Worm (Caenorhabditis elegans): ENCODE results near the gene K12D12.5.

The K12D12.5 gene

DNA sequence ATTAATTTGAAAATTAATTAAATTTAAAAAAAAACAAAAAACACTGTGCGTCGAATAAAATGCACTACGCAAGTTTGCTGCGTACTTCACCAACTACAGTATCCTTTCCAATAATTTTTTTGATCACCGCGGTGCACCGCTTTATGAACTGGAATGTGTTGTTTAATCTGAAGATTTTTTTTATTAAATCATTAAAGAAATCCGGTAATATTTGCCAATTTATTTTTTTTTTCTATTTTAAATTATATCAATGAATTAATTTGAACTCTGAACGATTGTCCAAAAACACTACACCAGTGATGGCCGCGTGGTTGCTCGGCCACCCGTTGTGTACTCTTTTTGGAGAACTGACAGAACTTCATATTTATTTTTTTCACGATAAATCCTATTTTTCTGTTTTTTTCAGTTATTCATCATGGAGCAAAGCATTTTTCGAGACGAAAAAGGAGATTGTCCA lies at the start of gene K12D12.5:
Gene K12D12.5, plus strand, starts transcription at position 407 of the 457 bp plus-strand sequence.
- TF ChIP-seq unc-86 (tag; optimal IDR thresholded peaks at IDR 0.05) (no peak), nhr-12 (tag; optimal IDR thresholded peaks at IDR 0.05) (no peak), lin-15B (tag; optimal IDR thresholded peaks at IDR 0.05) (no peak), efl-1 (optimal IDR thresholded peaks at IDR 0.05) (peak in 1 of 2 experiments; percentile 61), efl-1 (GFP tag; optimal IDR thresholded peaks at IDR 0.05 in 1 of 2) (no peak), egl-27 (tag; optimal IDR thresholded peaks at IDR 0.05) (no peak), vab-15 (tag; optimal IDR thresholded peaks at IDR 0.05) (no peak), nhr-84 (tag; optimal IDR thresholded peaks at IDR 0.05) (no peak), elt-3 (tag; optimal IDR thresholded peaks at IDR 0.05) (no peak)

- TF ChIP-seq fos-1 (tag; optimal IDR thresholded peaks at IDR 0.05) = no peak
- TF ChIP-seq tbx-2 (tag; optimal IDR thresholded peaks at IDR 0.05) = no peak
- no peak for TF ChIP-seq hlh-17 (GFP tag; optimal IDR thresholded peaks at IDR 0.05; ENCODE audit: borderline replicate concordance)
- no peak for TF ChIP-seq pqm-1 (tag; optimal IDR thresholded peaks at IDR 0.05)
- TF ChIP-seq aha-1 (tag; optimal IDR thresholded peaks at IDR 0.05) = no peak
- TF ChIP-seq egl-27 (tag; optimal IDR thresholded peaks at IDR 0.05) = no peak
- no peak for TF ChIP-seq pax-3 (tag; optimal IDR thresholded peaks at IDR 0.05)
- no peak for TF ChIP-seq mdl-1 (tag; optimal IDR thresholded peaks at IDR 0.05)
- no peak for TF ChIP-seq irx-1 (tag; optimal IDR thresholded peaks at IDR 0.05)
- TF ChIP-seq C04F5.9 (tag; optimal IDR thresholded peaks at IDR 0.05) = no peak
- no peak for TF ChIP-seq C34B4.2 (tag; optimal IDR thresholded peaks at IDR 0.05)
- TF ChIP-seq mab-9 (GFP tag; IDR thresholded peaks at IDR 0.05) = no peak
- no peak for TF ChIP-seq ceh-8 (GFP tag; optimal IDR thresholded peaks at IDR 0.05)
- TF ChIP-seq lin-39 (tag; optimal IDR thresholded peaks at IDR 0.05) = no peak
- TF ChIP-seq ztf-4 (tag; optimal IDR thresholded peaks at IDR 0.05) = no peak
- no peak for TF ChIP-seq unc-30 (tag; optimal IDR thresholded peaks at IDR 0.05)
Measured at ce11 chrII:11811241-11811640, 49.6 kb upstream of the K12D12.5 start.

ce11 chrII:11813895-11814369 lies 46.9 kb upstream of the K12D12.5 start, which contains the start of gene F43G6.8:
Gene F43G6.8 (minus strand): TSS chrII:11814092.
- TF ChIP-seq lsy-2 (tag; optimal IDR thresholded peaks at IDR 0.05) (peak; percentile 42 to 72), nhr-77 (tag; optimal IDR thresholded peaks at IDR 0.05) (no peak), mdl-1 (tag; optimal IDR thresholded peaks at IDR 0.05) (peak in 1 of 2 experiments; percentile 76), nhr-28 (tag; optimal IDR thresholded peaks at IDR 0.05) (no peak), blmp-1 (tag; optimal IDR thresholded peaks at IDR 0.05) (peak; percentile 97), swsn-7 (tag; optimal IDR thresholded peaks at IDR 0.05) (peak; percentile 35), lin-14 (GFP tag; optimal IDR thresholded peaks at IDR 0.05) (peak; percentile 76), xbp-1 (tag; optimal IDR thresholded peaks at IDR 0.05) (peak; percentile 18), egl-13 (tag; optimal IDR thresholded peaks at IDR 0.05) (no peak), fkh-8 (tag; optimal IDR thresholded peaks at IDR 0.05) (peak; percentile 75), ceh-82 (tag; optimal IDR thresholded peaks at IDR 0.05) (peak in 1 of 3 experiments; percentile 47), nhr-71 (tag; optimal IDR thresholded peaks at IDR 0.05) (peak; percentile 61), C16A3.4 (tag; optimal IDR thresholded peaks at IDR 0.05) (peak; percentile 37), nhr-20 (tag; optimal IDR thresholded peaks at IDR 0.05) (peak; percentile 59), nhr-237 (tag; optimal IDR thresholded peaks at IDR 0.05) (no peak), lin-35 (GFP tag; optimal IDR thresholded peaks at IDR 0.05) (peak; percentile 46 to 64), efl-3 (GFP tag; optimal IDR thresholded peaks at IDR 0.05) (no peak), jun-1 (tag; optimal IDR thresholded peaks at IDR 0.05) (peak; percentile 12), sup-37 (GFP tag; optimal IDR thresholded peaks at IDR 0.05) (no peak), pax-3 (tag; optimal IDR thresholded peaks at IDR 0.05) (no peak), elt-3 (tag; optimal IDR thresholded peaks at IDR 0.05) (peak in 1 of 6 experiments; percentile 30), dpl-1 (GFP tag; optimal IDR thresholded peaks at IDR 0.05) (peak; percentile 12 to 45 (median 35)), ama-1 (optimal IDR thresholded peaks at IDR 0.05) (peak; percentile 52), C34B4.2 (tag; optimal IDR thresholded peaks at IDR 0.05) (no peak), ceh-90 (tag; optimal IDR thresholded peaks at IDR 0.05) (no peak), rnt-1 (tag; optimal IDR thresholded peaks at IDR 0.05) (peak; percentile 56), nhr-47 (tag; optimal IDR thresholded peaks at IDR 0.05) (peak; percentile 47), egl-27 (tag; optimal IDR thresholded peaks at IDR 0.05) (no peak), pqm-1 (tag; optimal IDR thresholded peaks at IDR 0.05) (no peak), Y116A8C.19 (tag; optimal IDR thresholded peaks at IDR 0.05; ENCODE audit: borderline replicate concordance) (no peak), nhr-11 (tag; optimal IDR thresholded peaks at IDR 0.05) (peak; percentile 55), lir-3 (tag; optimal IDR thresholded peaks at IDR 0.05; ENCODE audit: poor library complexity) (peak; percentile 33)
